Fruit fly (Drosophila melanogaster) whole organism, adult: Measurements from ENCODE around the gene Elo68alpha.

ENCODE experiments used
- CG11617 ChIP-seq: fragments of 200-800 bp; sonication (Bioruptor generic); optimal IDR thresholded peaks from 2 replicates; lab custom pipeline; 2017; ENCODE audit warnings: mild to moderate bottlenecking, missing biosample characterization, missing genetic modification reagents, missing genetic modification characterization
- CG1620 ChIP-seq: fragments of 200-800 bp; sonication (Bioruptor generic); optimal IDR thresholded peaks from 2 replicates; lab custom pipeline; 2016; ENCODE audit warnings: missing biosample characterization, missing genetic modification characterization
- CG5204 ChIP-seq: fragments of 200-800 bp; sonication (Bioruptor generic); optimal IDR thresholded peaks from 2 replicates; lab custom pipeline; 2016; ENCODE audit warnings: missing biosample characterization, missing genetic modification characterization
- CG7101 ChIP-seq: fragments of 200-800 bp; sonication (Bioruptor generic); optimal IDR thresholded peaks from 2 replicates; lab custom pipeline; 2018; ENCODE audit warnings: missing biosample characterization, mild to moderate bottlenecking, missing genetic modification characterization, moderate library complexity
- Clk ChIP-seq: fragments of 200-800 bp; sonication (Bioruptor generic); optimal IDR thresholded peaks from 2 replicates; lab custom pipeline; 2017; ENCODE audit warnings: missing biosample characterization, missing genetic modification characterization
- Crg-1 ChIP-seq: fragments of 200-800 bp; sonication (Bioruptor generic); optimal IDR thresholded peaks from 2 replicates; lab custom pipeline; 2016; ENCODE audit warnings: missing biosample characterization, missing genetic modification characterization
- Hr96 ChIP-seq: fragments of 200-800 bp; sonication (Bioruptor generic); optimal IDR thresholded peaks from 2 replicates; lab custom pipeline; 2016; ENCODE audit warnings: missing biosample characterization, missing genetic modification characterization
- Mnt ChIP-seq: fragments of 200-800 bp; sonication (Bioruptor generic); optimal IDR thresholded peaks from 2 replicates; lab custom pipeline; 2016; ENCODE audit warnings: missing biosample characterization, mild to moderate bottlenecking, missing genetic modification characterization
- cic ChIP-seq: fragments of 200-800 bp; sonication (Bioruptor generic); optimal IDR thresholded peaks from 2 replicates; lab custom pipeline; 2017; ENCODE audit warnings: missing biosample characterization, mild to moderate bottlenecking, missing genetic modification characterization, moderate library complexity
- kay ChIP-seq: fragments of 200-800 bp; sonication (Bioruptor generic); peaks from one replicate; lab custom pipeline; 2016; ENCODE audit warnings: missing biosample characterization, missing genetic modification characterization, borderline replicate concordance
- pad ChIP-seq: fragments of 200-800 bp; sonication (Bioruptor generic); optimal IDR thresholded peaks from 3 replicates; lab custom pipeline; 2017; ENCODE audit warnings: missing biosample characterization, missing genetic modification characterization, mild to moderate bottlenecking, moderate library complexity, missing genetic modification reagents
- tj ChIP-seq: fragments of 200-800 bp; sonication (Bioruptor generic); optimal IDR thresholded peaks from 3 replicates; lab custom pipeline; 2017; ENCODE audit warnings: missing biosample characterization, mild to moderate bottlenecking, missing genetic modification characterization, moderate library complexity

dm6 chr3L:11130535-11130934 lies 27.7 kb upstream of the Elo68alpha start, which contains the start of gene nol:
- TF ChIP-seq CG5204 (GFP tag; lab: Kevin White, UChicago) = no peak
- no peak for TF ChIP-seq Hr96 (GFP tag; lab: Kevin White, UChicago)
- no peak for TF ChIP-seq Clk (GFP tag; lab: Kevin White, UChicago)
- TF ChIP-seq Crg-1 = no peak
- no peak for TF ChIP-seq pad
- TF ChIP-seq kay (GFP tag; lab: Kevin White, UChicago) = no peak
- TF ChIP-seq CG1620 (GFP tag; lab: Kevin White, UChicago) = no peak
- no peak for TF ChIP-seq cic (GFP tag; lab: Kevin White, UChicago)
- no peak for TF ChIP-seq CG7101
- TF ChIP-seq CG11617 = no peak
- no peak for TF ChIP-seq Mnt (GFP tag; lab: Kevin White, UChicago)
- TF ChIP-seq tj (GFP tag; lab: Kevin White, UChicago) = no peak
